Fruit fly (Drosophila melanogaster) whole organism, embryonic: ENCODE data around the gene Cip4.

Experiments
- CG11085 ChIP-seq: fragments of 200-800 bp; sonication (Bioruptor generic); IDR thresholded peaks from 2 replicates; pipeline ENCODE4 v1.3.6; 2022; ENCODE audit warnings: missing biosample characterization, missing genetic modification characterization
- CG11398 ChIP-seq: fragments of 200-800 bp; sonication (Bioruptor generic); optimal IDR thresholded peaks from 2 replicates; lab custom pipeline; 2016; ENCODE audit warnings: missing biosample characterization, missing genetic modification characterization
- CG11696 ChIP-seq: fragments of 200-800 bp; sonication (Bioruptor generic); IDR thresholded peaks from 2 replicates; pipeline ENCODE4 v1.3.6; 2022; ENCODE audit warnings: missing biosample characterization, missing genetic modification characterization
- CG1233 ChIP-seq: fragments of 200-800 bp; sonication (Bioruptor generic); optimal IDR thresholded peaks from 4 replicates; lab custom pipeline; 2018; ENCODE audit warnings: missing biosample characterization, mild to moderate bottlenecking, missing genetic modification characterization
- CG12659 ChIP-seq: fragments of 200-800 bp; sonication (Bioruptor generic); optimal IDR thresholded peaks from 3 replicates; lab custom pipeline; 2017; ENCODE audit warnings: mild to moderate bottlenecking, missing biosample characterization, missing genetic modification reagents, missing genetic modification characterization
- CG13624 ChIP-seq: fragments of 200-800 bp; sonication (Bioruptor generic); optimal IDR thresholded peaks from 2 replicates; lab custom pipeline; 2016; ENCODE audit warnings: missing biosample characterization, missing genetic modification characterization
- CG14441 ChIP-seq: fragments of 200-800 bp; sonication (Bioruptor generic); IDR thresholded peaks from 2 replicates; pipeline ENCODE4 v1.3.6; 2022; ENCODE audit warnings: missing biosample characterization, missing genetic modification characterization
- CG14965 ChIP-seq: fragments of 200-800 bp; sonication (Bioruptor generic); optimal IDR thresholded peaks from 2 replicates; lab custom pipeline; 2016; ENCODE audit warnings: missing biosample characterization, missing genetic modification characterization, borderline replicate concordance
- CG15011 ChIP-seq: fragments of 200-800 bp; sonication (Bioruptor generic); optimal IDR thresholded peaks from 3 replicates; lab custom pipeline; 2018; ENCODE audit warnings: missing biosample characterization, mild to moderate bottlenecking, missing genetic modification characterization
- CG15269 ChIP-seq: fragments of 200-800 bp; sonication (Bioruptor generic); optimal IDR thresholded peaks from 2 replicates; lab custom pipeline; 2018; ENCODE audit warnings: missing biosample characterization, mild to moderate bottlenecking, missing genetic modification characterization, moderate library complexity
- CG15601 ChIP-seq: fragments of 200-800 bp; sonication (Bioruptor generic); optimal IDR thresholded peaks from 3 replicates; lab custom pipeline; 2019; ENCODE audit warnings: missing biosample characterization, mild to moderate bottlenecking, missing genetic modification characterization, moderate library complexity
- CG17328 ChIP-seq: fragments of 200-800 bp; sonication (Bioruptor generic); IDR thresholded peaks from 2 replicates; pipeline ENCODE4 v1.3.6; 2022; ENCODE audit warnings: missing biosample characterization, missing genetic modification characterization
- CG1792 ChIP-seq: fragments of 200-800 bp; sonication (Bioruptor generic); optimal IDR thresholded peaks from 2 replicates; lab custom pipeline; 2016; ENCODE audit warnings: missing biosample characterization, missing genetic modification characterization
- CG2129 ChIP-seq: fragments of 200-800 bp; sonication (Bioruptor generic); IDR thresholded peaks from 2 replicates; pipeline ENCODE4 v1.3.6; 2022; ENCODE audit warnings: missing biosample characterization, missing genetic modification characterization; ENCODE audit not compliant: partially characterized antibody
- CG3065 ChIP-seq: fragments of 200-800 bp; sonication (Bioruptor generic); optimal IDR thresholded peaks from 2 replicates; lab custom pipeline; 2016; ENCODE audit warnings: missing biosample characterization, missing genetic modification characterization
- CG32767 ChIP-seq: fragments of 200-800 bp; sonication (Bioruptor generic); IDR thresholded peaks from 2 replicates; pipeline ENCODE4 v1.3.6; 2022; ENCODE audit warnings: missing biosample characterization, missing genetic modification characterization
- CG3726 ChIP-seq: fragments of 200-800 bp; sonication (Bioruptor generic); IDR thresholded peaks from 3 replicates; pipeline ENCODE4, ENCODE4 v1.3.6; 2022; ENCODE audit warnings: missing biosample characterization, missing genetic modification characterization
- CG42726 ChIP-seq: fragments of 200-800 bp; sonication (Bioruptor generic); IDR thresholded peaks from 2 replicates; pipeline ENCODE4 v1.3.6; 2022; ENCODE audit warnings: missing biosample characterization, missing genetic modification characterization; ENCODE audit not compliant: partially characterized antibody
- CG5180 ChIP-seq: fragments of 200-800 bp; sonication (Bioruptor generic); optimal IDR thresholded peaks from 3 replicates; lab custom pipeline; 2017; ENCODE audit warnings: missing biosample characterization, missing genetic modification characterization, mild to moderate bottlenecking, moderate library complexity, missing genetic modification reagents
- CG6254 ChIP-seq: fragments of 200-800 bp; sonication (Bioruptor generic); optimal IDR thresholded peaks from 3 replicates; lab custom pipeline; 2017; ENCODE audit warnings: mild to moderate bottlenecking, missing biosample characterization, missing genetic modification reagents, missing genetic modification characterization
- CG6791 ChIP-seq: fragments of 200-800 bp; sonication (Bioruptor generic); IDR thresholded peaks from 3 replicates; pipeline ENCODE4 v1.3.6; 2022; ENCODE audit warnings: missing biosample characterization, missing genetic modification characterization; ENCODE audit not compliant: partially characterized antibody
- CG9727 ChIP-seq: fragments of 200-800 bp; sonication (Bioruptor generic); optimal IDR thresholded peaks from 3 replicates; lab custom pipeline; 2017; ENCODE audit warnings: missing biosample characterization, mild to moderate bottlenecking, missing genetic modification characterization
- CG9797 ChIP-seq: fragments of 200-800 bp; sonication (Bioruptor generic); optimal IDR thresholded peaks from 3 replicates; lab custom pipeline; 2018; ENCODE audit warnings: missing biosample characterization, mild to moderate bottlenecking, missing genetic modification characterization
- E2f1 ChIP-seq: fragments of 200-800 bp; sonication (Bioruptor generic); IDR thresholded peaks from 2 replicates; pipeline ENCODE4 v1.3.6; 2022; ENCODE audit warnings: missing biosample characterization, missing genetic modification characterization
- Eip74EF ChIP-seq, 2 experiments: fragments of 200-800 bp in 1 of 2; fragments of >200 bp in 1 of 2; sonication (Bioruptor generic) in 1 of 2; optimal IDR thresholded peaks; 2 replicates each; lab custom pipeline; 2017 to 2019; ENCODE audit warnings: missing biosample characterization in 2 of 2, missing genetic modification characterization in 2 of 2, mild to moderate bottlenecking in 1 of 2, moderate library complexity in 1 of 2
- Gsc ChIP-seq: fragments of 200-800 bp; sonication (Bioruptor generic); IDR thresholded peaks from 2 replicates; pipeline ENCODE4 v1.3.6; 2022; ENCODE audit warnings: missing biosample characterization, missing genetic modification characterization
- HLH4C ChIP-seq: fragments of 200-800 bp; sonication (Bioruptor generic); IDR thresholded peaks from 3 replicates; pipeline ENCODE4 v1.3.6; 2022; ENCODE audit warnings: missing biosample characterization, missing genetic modification characterization; ENCODE audit not compliant: partially characterized antibody
- HLH54F ChIP-seq: fragments of 200-800 bp; sonication (Bioruptor generic); optimal IDR thresholded peaks from 3 replicates; lab custom pipeline; 2016; ENCODE audit warnings: missing biosample characterization, missing genetic modification characterization
- Lhr ChIP-seq: fragments of 200-800 bp; sonication (Bioruptor generic); optimal IDR thresholded peaks from 3 replicates; lab custom pipeline; 2017; ENCODE audit warnings: mild to moderate bottlenecking, missing biosample characterization, missing genetic modification reagents, missing genetic modification characterization
- Spps ChIP-seq: fragments of 200-800 bp; sonication (Bioruptor generic); optimal IDR thresholded peaks from 2 replicates; lab custom pipeline; 2018; ENCODE audit warnings: missing biosample characterization, mild to moderate bottlenecking, missing genetic modification characterization
- Vsx1 ChIP-seq: fragments of 200-800 bp; sonication (Bioruptor generic); optimal IDR thresholded peaks from 2 replicates; lab custom pipeline; 2017; ENCODE audit warnings: missing biosample characterization, mild to moderate bottlenecking, missing genetic modification characterization, missing genetic modification reagents
- Xrp1 ChIP-seq: fragments of 200-800 bp; sonication (Bioruptor generic); IDR thresholded peaks from 2 replicates; pipeline ENCODE4 v1.3.6; 2022; ENCODE audit warnings: missing biosample characterization, missing genetic modification characterization
- ato ChIP-seq: fragments of 200-800 bp; sonication (Bioruptor generic); IDR thresholded peaks from 2 replicates; pipeline ENCODE4 v1.3.6; 2022; ENCODE audit warnings: missing biosample characterization, missing genetic modification characterization; ENCODE audit not compliant: partially characterized antibody
- crc ChIP-seq: fragments of 200-800 bp; sonication (Bioruptor generic); optimal IDR thresholded peaks from 2 replicates; lab custom pipeline; 2016; ENCODE audit warnings: missing biosample characterization, missing genetic modification characterization
- croc ChIP-seq: fragments of 200-800 bp; sonication (Bioruptor generic); conservative IDR thresholded peaks from 3 replicates; pipeline ENCODE4 v1.3.6; 2022; ENCODE audit warnings: missing biosample characterization, missing genetic modification characterization
- dati ChIP-seq: fragments of 200-800 bp; sonication (Bioruptor generic); IDR thresholded peaks from 2 replicates; pipeline ENCODE4 v1.3.6; 2022; ENCODE audit warnings: missing biosample characterization, missing genetic modification characterization
- fd64A ChIP-seq: fragments of 200-800 bp; sonication (Bioruptor generic); optimal IDR thresholded peaks from 3 replicates; lab custom pipeline; 2018; ENCODE audit warnings: missing biosample characterization, mild to moderate bottlenecking, missing genetic modification characterization
- hbn ChIP-seq: fragments of 200-800 bp; sonication (Bioruptor generic); IDR thresholded peaks from 2 replicates; pipeline ENCODE4 v1.3.6; 2022; ENCODE audit warnings: missing biosample characterization, missing genetic modification characterization; ENCODE audit not compliant: partially characterized antibody
- lab ChIP-seq: fragments of 200-800 bp; sonication (Bioruptor generic); optimal IDR thresholded peaks from 3 replicates; lab custom pipeline; 2017; ENCODE audit warnings: missing biosample characterization, missing genetic modification characterization, mild to moderate bottlenecking, moderate library complexity, missing genetic modification reagents
- pan ChIP-seq, 4 experiments: fragments of >200 bp in 3 of 4; fragments of 200-800 bp in 1 of 4; sonication (Bioruptor generic) in 1 of 4; optimal IDR thresholded peaks in 3 of 4; IDR thresholded peaks in 1 of 4; 2 replicates each; pipeline versions ENCODE4 v1.3.6 to Lab custom; 2017 to 2022; ENCODE audit warnings: missing biosample characterization in 2 of 4, missing genetic modification characterization in 2 of 4, mixed read lengths in 1 of 4
- pros ChIP-seq: fragments of 200-800 bp; sonication (Bioruptor generic); optimal IDR thresholded peaks from 3 replicates; lab custom pipeline; 2019; ENCODE audit warnings: missing biosample characterization, mild to moderate bottlenecking, missing genetic modification characterization, moderate library complexity
- pzg ChIP-seq: fragments of 200-800 bp; sonication (Bioruptor generic); optimal IDR thresholded peaks from 3 replicates; lab custom pipeline; 2018; ENCODE audit warnings: missing biosample characterization, mild to moderate bottlenecking, missing genetic modification characterization, moderate library complexity
- sd ChIP-seq: fragments of 200-800 bp; sonication (Bioruptor generic); optimal IDR thresholded peaks from 3 replicates; lab custom pipeline; 2018; ENCODE audit warnings: missing biosample characterization, mild to moderate bottlenecking, missing genetic modification characterization, moderate library complexity
- slbo ChIP-seq: fragments of 200-800 bp; sonication (Bioruptor generic); IDR thresholded peaks from 2 replicates; pipeline ENCODE4 v1.3.6; 2022; ENCODE audit warnings: missing biosample characterization, missing genetic modification characterization
- ssp ChIP-seq: fragments of 200-800 bp; sonication (Bioruptor generic); IDR thresholded peaks from 2 replicates; pipeline ENCODE4 v1.3.6; 2022; ENCODE audit warnings: missing biosample characterization, missing genetic modification characterization
- tgo ChIP-seq: fragments of 200-800 bp; sonication (Bioruptor generic); IDR thresholded peaks from 3 replicates; pipeline ENCODE4 v1.3.6; 2022; ENCODE audit warnings: missing biosample characterization, missing genetic modification characterization
- tin ChIP-seq: fragments of 200-800 bp; sonication (Bioruptor generic); optimal IDR thresholded peaks from 3 replicates; lab custom pipeline; 2016; ENCODE audit warnings: missing biosample characterization, missing genetic modification characterization
- wdn ChIP-seq: fragments of 200-800 bp; sonication (Bioruptor generic); IDR thresholded peaks from 2 replicates; pipeline ENCODE4 v1.3.6; 2022; ENCODE audit warnings: missing biosample characterization, missing genetic modification characterization
- z ChIP-seq: fragments of 200-800 bp; sonication (Bioruptor generic); IDR thresholded peaks from 3 replicates; pipeline ENCODE4 v1.3.6; 2022; ENCODE audit warnings: missing biosample characterization, missing genetic modification characterization

Cip4 gene

DNA sequence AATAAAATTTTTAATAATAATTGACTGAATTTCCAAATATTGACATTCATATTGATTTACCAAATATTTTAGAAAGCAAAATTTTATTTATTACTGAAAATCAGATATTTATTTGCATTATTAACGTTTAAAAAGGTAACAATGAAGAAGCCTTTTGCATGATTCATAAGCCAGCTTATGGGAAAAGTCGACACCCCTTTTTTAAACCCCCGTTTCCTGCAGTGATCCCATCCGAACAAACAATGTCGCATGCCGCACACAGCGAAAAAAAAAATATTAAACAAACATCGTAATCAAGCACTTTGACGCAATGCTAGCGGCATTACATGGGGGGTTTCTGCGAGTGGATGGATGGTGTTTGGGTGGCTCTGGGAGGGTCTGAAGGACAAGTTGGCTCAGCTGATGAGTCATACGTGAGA lies 10.2 kb downstream of the Cip4 start (continued):
- peak; percentile 24 for TF ChIP-seq CG12659 (GFP tag; lab: Kevin White, UChicago)
- peak; percentile 34; the same call in 1 of the 3 replicates for TF ChIP-seq CG6791 (GFP tag; lab: Robert Waterston, UW)
- no peak for TF ChIP-seq pros
- 0 out of 2 replicates have a peak, but pooled peaks have one; percentile 24 for TF ChIP-seq CG14441 (GFP tag; lab: Robert Waterston, UW)
- no peak for TF ChIP-seq CG11398 (GFP tag; lab: Kevin White, UChicago)
- TF ChIP-seq tgo = no peak; the same call in 2 of the 3 replicates
- TF ChIP-seq croc (GFP tag; lab: Robert Waterston, UW) = no peak
- no peak for TF ChIP-seq ssp (GFP tag; lab: Robert Waterston, UW)
- peak; percentile 57 for TF ChIP-seq wdn (GFP tag; lab: Robert Waterston, UW)
- no peak for TF ChIP-seq CG11696 (GFP tag; lab: Robert Waterston, UW)
- no peak for TF ChIP-seq z (GFP tag; lab: Robert Waterston, UW)
- peak; percentile 29 for TF ChIP-seq CG5180
- no peak for TF ChIP-seq E2f1 (GFP tag; lab: Robert Waterston, UW)
- TF ChIP-seq CG3065 (GFP tag; lab: Kevin White, UChicago) = no peak
- TF ChIP-seq CG15011 (GFP tag; lab: Kevin White, UChicago) = no peak
- TF ChIP-seq CG42726 = no peak
- TF ChIP-seq pzg (GFP tag; lab: Kevin White, UChicago) = no peak
- no peak for TF ChIP-seq dati (GFP tag; lab: Robert Waterston, UW)
- no peak for TF ChIP-seq ato (GFP tag; lab: Robert Waterston, UW)
- no peak for TF ChIP-seq Lhr (GFP tag; lab: Kevin White, UChicago)
- TF ChIP-seq slbo (GFP tag; lab: Robert Waterston, UW) = no peak; the same call in 1 of the 2 replicates
- TF ChIP-seq Xrp1 = peak; percentile 52; the same call in 1 of the 2 replicates
- no peak for TF ChIP-seq CG3726 (GFP tag; lab: Robert Waterston, UW)
- TF ChIP-seq sd (tag; lab: Kevin White, UChicago) = peak; percentile 8
- TF ChIP-seq CG32767 (GFP tag; lab: Robert Waterston, UW) = no peak
- TF ChIP-seq CG15601 (tag; lab: Kevin White, UChicago) = no peak
- no peak for TF ChIP-seq HLH54F (GFP tag; lab: Kevin White, UChicago)
- no peak for TF ChIP-seq Spps (tag; lab: Kevin White, UChicago)
- TF ChIP-seq crc (GFP tag; lab: Kevin White, UChicago) = no peak
- no peak for TF ChIP-seq CG17328 (GFP tag; lab: Robert Waterston, UW)
- TF ChIP-seq CG6254 (GFP tag; lab: Kevin White, UChicago) = no peak
- peak; percentile 12 for TF ChIP-seq Vsx1 (GFP tag; lab: Kevin White, UChicago)
- peak; percentile 29 for TF ChIP-seq CG15269 (tag; lab: Kevin White, UChicago)
- TF ChIP-seq CG1233 (GFP tag; lab: Kevin White, UChicago) = peak; percentile 37
- peak; percentile 22 for TF ChIP-seq CG1792 (GFP tag; lab: Kevin White, UChicago)
- TF ChIP-seq CG11085 (GFP tag; lab: Robert Waterston, UW) = no peak
- no peak for TF ChIP-seq tin (GFP tag; lab: Kevin White, UChicago)
- peak; percentile 77 for TF ChIP-seq lab (GFP tag; lab: Kevin White, UChicago)
- no peak for TF ChIP-seq Eip74EF (GFP tag; optimal IDR thresholded peaks at IDR 0.05; lab: Kevin White, UChicago)
- no peak for TF ChIP-seq CG2129 (GFP tag; lab: Robert Waterston, UW)
- no peak for TF ChIP-seq CG14965
- TF ChIP-seq CG9727 (GFP tag; lab: Kevin White, UChicago) = peak; percentile 33
- no peak for TF ChIP-seq HLH4C (GFP tag; lab: Robert Waterston, UW)
- TF ChIP-seq Gsc = no peak
- no peak for TF ChIP-seq pan (optimal IDR thresholded peaks at IDR 0.05; lab: Kevin White, UChicago)
- TF ChIP-seq pan (GFP tag; optimal IDR thresholded peaks at IDR 0.05 in 1 of 2, IDR thresholded peaks at IDR 0.05 in 1 of 2) = no peak
- peak; percentile 23 for TF ChIP-seq CG13624
- no peak for TF ChIP-seq fd64A (GFP tag; lab: Kevin White, UChicago)
- TF ChIP-seq CG9797 = no peak
- no peak for TF ChIP-seq hbn
